Fruit fly (Drosophila melanogaster): Measurements from ENCODE around the gene CG7655.
A peak's percentile ranks its signal among the peaks of the same experiment; 100 is the strongest.

CG7655 gene

DNA sequence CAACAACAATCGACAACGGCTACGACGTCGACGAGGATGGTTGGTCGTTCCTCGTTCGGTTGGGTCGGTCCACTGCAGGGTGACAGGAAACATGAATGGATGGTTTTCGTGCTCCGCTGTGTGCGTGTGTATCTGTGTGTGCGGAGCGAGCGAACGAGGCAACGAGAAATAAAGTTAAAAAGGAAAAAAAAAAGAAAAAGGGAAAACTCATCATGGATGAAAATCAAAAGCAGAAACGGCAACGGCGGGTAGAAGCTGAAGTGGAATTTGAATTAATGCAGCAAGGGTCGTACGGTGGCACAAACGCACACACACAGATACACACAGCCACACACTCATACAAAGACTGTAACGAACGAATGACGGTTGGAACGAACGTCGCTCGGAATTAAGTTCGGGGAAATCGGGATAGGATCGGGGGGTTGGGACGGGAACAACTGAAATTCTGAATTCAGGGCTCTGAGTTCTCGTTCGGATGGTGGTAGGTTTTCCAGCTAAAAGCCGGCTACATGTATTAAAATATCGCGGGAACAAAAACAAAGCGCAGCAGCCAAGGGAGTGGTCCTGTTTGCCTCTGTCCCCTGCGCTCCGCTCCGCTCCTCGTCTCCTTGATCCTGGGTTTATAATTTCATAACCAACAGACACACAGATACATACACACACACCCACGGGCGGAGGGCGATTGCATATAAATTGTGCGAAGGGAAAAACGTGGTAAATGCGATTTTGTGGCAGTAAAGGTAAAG lies 28.6 kb downstream of the CG7655 start (continued):
- TF ChIP-seq CG14710 (tag; optimal IDR thresholded peaks at IDR 0.05): no peak
- TF ChIP-seq CG32772 (GFP tag; IDR thresholded peaks at IDR 0.05): no peak
- TF ChIP-seq lov (optimal IDR thresholded peaks at IDR 0.05): no peak
- 0 out of 3 replicates have a peak, but pooled peaks have one; percentile 62 for TF ChIP-seq lov (GFP tag; IDR thresholded peaks at IDR 0.05)
- TF ChIP-seq tll (GFP tag; optimal IDR thresholded peaks at IDR 0.05): peak in 1 of 2 experiments; percentile 63
- TF ChIP-seq chinmo (GFP tag; IDR thresholded peaks at IDR 0.05; ENCODE audit: partially characterized antibody): 0 out of 4 replicates have a peak, but pooled peaks have one; percentile 52
- no peak for TF ChIP-seq jing (GFP tag; optimal IDR thresholded peaks at IDR 0.05)
- TF ChIP-seq sqz (GFP tag; optimal IDR thresholded peaks at IDR 0.05): peak; percentile 84
- TF ChIP-seq CG4404 (GFP tag; IDR thresholded peaks at IDR 0.05): no peak
- TF ChIP-seq PHDP (tag; optimal IDR thresholded peaks at IDR 0.05): no peak
- TF ChIP-seq Taf1 (GFP tag; IDR thresholded peaks at IDR 0.05): no peak
- TF ChIP-seq CG4360 (GFP tag; IDR thresholded peaks at IDR 0.05): peak; percentile 73
- peak; percentile 26 for TF ChIP-seq sd (tag; optimal IDR thresholded peaks at IDR 0.05)
- TF ChIP-seq Blimp-1 (GFP tag; optimal IDR thresholded peaks at IDR 0.05): peak; percentile 52
- TF ChIP-seq Gug (GFP tag; IDR thresholded peaks at IDR 0.05): no peak
- no peak for TF ChIP-seq vnd (GFP tag; IDR thresholded peaks at IDR 0.05; ENCODE audit: partially characterized antibody)
- no peak for TF ChIP-seq HLHmδ (GFP tag; optimal IDR thresholded peaks at IDR 0.05)
- TF ChIP-seq pho (GFP tag; optimal IDR thresholded peaks at IDR 0.05): no peak
- no peak for TF ChIP-seq bcd (GFP tag; optimal IDR thresholded peaks at IDR 0.05)
- no peak for TF ChIP-seq tx (GFP tag; optimal IDR thresholded peaks at IDR 0.05)
- TF ChIP-seq CG8089 (GFP tag; optimal IDR thresholded peaks at IDR 0.05): no peak
- peak; percentile 34 for TF ChIP-seq oc (tag; optimal IDR thresholded peaks at IDR 0.05)
- TF ChIP-seq CkIIα-i1 (GFP tag; IDR thresholded peaks at IDR 0.05): no peak
- TF ChIP-seq zfh1 (GFP tag; IDR thresholded peaks at IDR 0.05): no peak
- peak; percentile 21 for TF ChIP-seq Hey (tag; optimal IDR thresholded peaks at IDR 0.05)
- no peak for TF ChIP-seq wor (GFP tag; IDR thresholded peaks at IDR 0.05)
- TF ChIP-seq D19A (tag; optimal IDR thresholded peaks at IDR 0.05): no peak
- no peak for TF ChIP-seq pita (GFP tag; optimal IDR thresholded peaks at IDR 0.05)
- TF ChIP-seq B-H1 (GFP tag; IDR thresholded peaks at IDR 0.05): no peak
- TF ChIP-seq CTCF (GFP tag; optimal IDR thresholded peaks at IDR 0.05): no peak
- TF ChIP-seq Tbp (GFP tag; optimal IDR thresholded peaks at IDR 0.05): no peak
- no peak for TF ChIP-seq Xbp1 (GFP tag; optimal IDR thresholded peaks at IDR 0.05)
- no peak for TF ChIP-seq CG6254 (GFP tag; optimal IDR thresholded peaks at IDR 0.05)
- TF ChIP-seq CG2199 (GFP tag; IDR thresholded peaks at IDR 0.05): 0 out of 3 replicates have a peak, but pooled peaks have one; percentile 17
- TF ChIP-seq vvl (GFP tag; IDR thresholded peaks at IDR 0.05): no peak
- TF ChIP-seq esg (GFP tag; conservative IDR thresholded peaks at IDR 0.05): no peak
- no peak for TF ChIP-seq Usf (GFP tag; optimal IDR thresholded peaks at IDR 0.05)
- TF ChIP-seq H15 (GFP tag; IDR thresholded peaks at IDR 0.05): 0 out of 3 replicates have a peak, but pooled peaks have one; percentile 13
- no peak for TF ChIP-seq ken (GFP tag; IDR thresholded peaks at IDR 0.05)
- no peak for TF ChIP-seq NC2β (GFP tag; optimal IDR thresholded peaks at IDR 0.05)
- no peak for TF ChIP-seq Dll (GFP tag; IDR thresholded peaks at IDR 0.05; ENCODE audit: partially characterized antibody)
- no peak for TF ChIP-seq Atf-2 (GFP tag; optimal IDR thresholded peaks at IDR 0.05)
- TF ChIP-seq Kr (GFP tag; optimal IDR thresholded peaks at IDR 0.05): peak; percentile 48
